Worm (Caenorhabditis elegans): ENCODE results near the gene F46F5.1.

Gene F46F5.1

DNA sequence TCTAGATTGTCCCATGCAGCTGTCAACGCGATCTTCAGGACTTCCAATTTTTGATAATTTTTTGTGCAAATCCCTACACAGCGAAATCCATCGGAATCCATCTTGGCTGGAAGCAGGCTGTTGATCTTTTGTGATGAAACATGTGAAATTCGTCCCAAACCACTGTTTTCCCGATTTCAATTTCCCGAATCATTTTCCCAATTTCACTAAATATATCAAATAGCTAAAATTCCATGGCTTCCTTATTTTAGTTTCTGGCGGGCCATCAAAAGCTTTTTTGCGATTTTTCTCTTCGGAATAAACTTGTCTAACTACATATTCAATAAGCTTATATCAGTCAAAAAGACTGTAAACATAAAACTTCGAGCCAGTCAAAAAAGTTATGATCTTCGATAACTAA lies 29.8 kb upstream of the F46F5.1 start, which contains the start of gene F46F5.8:
Gene F46F5.8 (minus strand): TSS at position 101 of the 400 bp plus-strand sequence.
- no peak for TF ChIP-seq swsn-7 (tag; optimal IDR thresholded peaks at IDR 0.05)
- TF ChIP-seq alr-1 (tag; optimal IDR thresholded peaks at IDR 0.05; ENCODE audit: borderline replicate concordance), result no peak
- TF ChIP-seq C04F5.9 (tag; optimal IDR thresholded peaks at IDR 0.05), result no peak
- TF ChIP-seq nhr-47 (tag; optimal IDR thresholded peaks at IDR 0.05), result no peak
- no peak for TF ChIP-seq zip-4 (GFP tag; optimal IDR thresholded peaks at IDR 0.05)
- TF ChIP-seq isw-1 (GFP tag; IDR thresholded peaks at IDR 0.05), result no peak
- TF ChIP-seq grh-1 (GFP tag; IDR thresholded peaks at IDR 0.05), result no peak
- no peak for TF ChIP-seq nhr-28 (tag; optimal IDR thresholded peaks at IDR 0.05)
- no peak for TF ChIP-seq Y116A8C.19 (tag; optimal IDR thresholded peaks at IDR 0.05; ENCODE audit: borderline replicate concordance)
- TF ChIP-seq nhr-90 (tag; optimal IDR thresholded peaks at IDR 0.05; ENCODE audit: poor library complexity), result no peak
- no peak for TF ChIP-seq F16B12.6 (tag; optimal IDR thresholded peaks at IDR 0.05)
- TF ChIP-seq nhr-77 (tag; optimal IDR thresholded peaks at IDR 0.05), result no peak
- TF ChIP-seq ceh-90 (tag; optimal IDR thresholded peaks at IDR 0.05), result no peak
- TF ChIP-seq unc-98 (GFP tag; IDR thresholded peaks at IDR 0.05), result no peak
- no peak for TF ChIP-seq unc-30 (tag; optimal IDR thresholded peaks at IDR 0.05)

DNA sequence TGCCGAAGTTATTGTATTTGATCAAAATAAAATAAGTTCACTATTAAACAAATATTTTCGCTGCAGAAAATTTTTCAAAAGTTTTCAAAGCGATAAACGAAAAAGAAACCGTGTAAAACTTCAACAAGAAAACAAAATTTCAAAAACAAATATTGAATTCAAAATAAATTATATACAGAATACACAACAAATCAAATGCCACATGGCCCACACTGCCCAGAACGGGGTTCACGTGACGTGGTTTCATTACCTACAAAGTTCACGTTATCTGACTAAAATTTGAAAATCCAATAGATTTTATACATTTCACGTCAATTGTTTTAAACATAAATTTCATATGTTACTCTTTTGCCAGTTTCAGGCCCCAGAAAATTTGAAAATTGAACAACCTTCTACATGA lies 28.8 kb upstream of the F46F5.1 start, which contains the start of gene F46F5.7:
Gene F46F5.7 (minus strand): TSS at position 101 of the 400 bp plus-strand sequence.
- TF ChIP-seq sox-4 (tag; optimal IDR thresholded peaks at IDR 0.05) (no peak), nhr-84 (tag; optimal IDR thresholded peaks at IDR 0.05) (no peak), ceh-82 (tag; optimal IDR thresholded peaks at IDR 0.05) (no peak), ceh-63 (GFP tag; optimal IDR thresholded peaks at IDR 0.05) (no peak), fkh-4 (tag; optimal IDR thresholded peaks at IDR 0.05; ENCODE audit: borderline replicate concordance) (no peak), nhr-85 (tag) (no peak), nhr-19 (GFP tag; conservative IDR thresholded peaks at IDR 0.05) (no peak), unc-30 (tag; optimal IDR thresholded peaks at IDR 0.05) (no peak), unc-130 (tag; optimal IDR thresholded peaks at IDR 0.05) (no peak), zip-4 (GFP tag; optimal IDR thresholded peaks at IDR 0.05) (no peak), nhr-11 (tag; optimal IDR thresholded peaks at IDR 0.05) (no peak), vab-15 (tag; optimal IDR thresholded peaks at IDR 0.05) (no peak), lin-13 (GFP tag; optimal IDR thresholded peaks at IDR 0.05) (no peak), unc-62 (GFP tag; optimal IDR thresholded peaks at IDR 0.05) (no peak)

DNA sequence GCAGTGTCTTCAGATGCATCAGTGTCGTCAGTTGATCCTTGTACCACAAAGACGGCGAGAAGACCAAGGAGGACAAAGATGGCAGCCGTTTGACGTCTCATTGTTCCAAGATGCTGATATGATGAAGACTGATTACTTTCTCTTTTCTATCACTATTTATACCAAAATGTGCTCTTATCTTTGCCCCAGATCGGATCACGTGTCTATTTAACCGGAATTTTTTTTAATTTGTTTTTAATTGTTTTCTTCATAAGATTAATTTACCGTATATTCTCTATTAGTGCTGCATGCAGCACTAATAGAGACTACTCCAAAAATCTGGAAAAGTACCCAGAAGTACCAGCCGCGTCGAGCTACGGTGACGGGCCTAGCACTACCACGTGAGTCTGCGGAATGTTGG lies 23.0 kb upstream of the F46F5.1 start, which contains the start of gene msrp-3:
Gene msrp-3 (minus strand): TSS at position 101 of the 400 bp plus-strand sequence.
- no peak for TF ChIP-seq nhr-19 (GFP tag; conservative IDR thresholded peaks at IDR 0.05)
- TF ChIP-seq C16A3.4 (tag; optimal IDR thresholded peaks at IDR 0.05), result no peak
- no peak for TF ChIP-seq lin-35 (GFP tag; optimal IDR thresholded peaks at IDR 0.05)
- TF ChIP-seq efl-1 (optimal IDR thresholded peaks at IDR 0.05), result no peak
- TF ChIP-seq efl-1 (GFP tag; optimal IDR thresholded peaks at IDR 0.05 in 1 of 2), result no peak

DNA sequence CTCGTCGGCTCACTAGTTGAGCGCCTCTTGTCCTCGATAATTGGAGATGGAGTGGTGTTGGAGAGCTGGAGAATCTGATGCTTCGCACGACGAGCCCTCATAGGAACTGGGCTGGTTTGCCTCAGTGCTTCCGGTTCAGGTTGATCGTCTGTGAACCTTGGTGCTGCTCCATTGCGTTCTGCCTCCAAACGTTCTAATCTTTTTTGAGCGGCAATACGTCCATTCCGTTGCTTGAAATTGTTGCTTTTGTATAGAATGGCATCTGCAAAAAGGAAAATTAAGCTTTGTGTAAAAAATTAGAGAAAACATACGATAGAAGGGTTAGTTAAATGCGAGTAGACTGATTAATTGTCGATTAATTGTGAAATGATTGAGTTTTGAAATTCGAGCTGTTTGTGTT lies 21.2 kb upstream of the F46F5.1 start, which contains the start of gene F46F5.5:
Gene F46F5.5 (minus strand): TSS at position 101 of the 400 bp plus-strand sequence.
- no peak for TF ChIP-seq sox-4 (tag; optimal IDR thresholded peaks at IDR 0.05)
- no peak for TF ChIP-seq snpc-4 (tag; optimal IDR thresholded peaks at IDR 0.05)
- TF ChIP-seq lir-3 (tag; optimal IDR thresholded peaks at IDR 0.05; ENCODE audit: poor library complexity), result no peak
- TF ChIP-seq grh-1 (GFP tag; IDR thresholded peaks at IDR 0.05), result no peak
- no peak for TF ChIP-seq jun-1 (tag; optimal IDR thresholded peaks at IDR 0.05)
- TF ChIP-seq nhr-47 (tag; optimal IDR thresholded peaks at IDR 0.05), result no peak
- no peak for TF ChIP-seq efl-1 (optimal IDR thresholded peaks at IDR 0.05)
- no peak for TF ChIP-seq efl-1 (GFP tag; optimal IDR thresholded peaks at IDR 0.05 in 1 of 2)
- TF ChIP-seq zip-4 (GFP tag; optimal IDR thresholded peaks at IDR 0.05), result no peak
- TF ChIP-seq lin-15B (tag; optimal IDR thresholded peaks at IDR 0.05), result no peak
- no peak for TF ChIP-seq tbx-2 (tag; optimal IDR thresholded peaks at IDR 0.05)

Data from whole organism, L1 larva.